Fruit fly (Drosophila melanogaster): Measurements from ENCODE around the gene CG15767.

dm6 chrX:5781520-5781919 is 7.8 kb upstream of the CG15767 start, which contains the start of gene CG3108:
- TF ChIP-seq pan (optimal IDR thresholded peaks at IDR 0.05), result no peak
- no peak for TF ChIP-seq CG8478 (optimal IDR thresholded peaks at IDR 0.05)
- TF ChIP-seq psq (optimal IDR thresholded peaks at IDR 0.05), result no peak
- TF ChIP-seq Dll (optimal IDR thresholded peaks at IDR 0.05), result no peak
- TF ChIP-seq usp (GFP tag; optimal IDR thresholded peaks at IDR 0.05), result no peak
